Worm (Caenorhabditis elegans) whole organism, young adult: Measurements from ENCODE around the gene nep-9.

ENCODE experiments used
- C06A6.2 ChIP-seq: fragments of 200-800 bp; sonication (Bioruptor generic); conservative IDR thresholded peaks from 2 replicates; pipeline ENCODE4 v1.3.6; 2022; ENCODE audit warnings: missing genetic modification characterization, missing compliant biosample characterization
- F33H1.4 ChIP-seq: fragments of 200-800 bp; sonication (Bioruptor generic); IDR thresholded peaks from 2 replicates; pipeline ENCODE4 v1.3.6; 2022; ENCODE audit warnings: missing genetic modification reagents, missing genetic modification characterization, missing compliant biosample characterization
- F37B4.10 ChIP-seq: fragments of 200-800 bp; sonication (Bioruptor generic); IDR thresholded peaks from 2 replicates; pipeline ENCODE4 v1.3.6; 2022; ENCODE audit warnings: missing genetic modification characterization, missing compliant biosample characterization
- aptf-2 ChIP-seq: fragments of 200-800 bp; sonication (Bioruptor generic); conservative IDR thresholded peaks from 2 replicates; pipeline ENCODE4 v1.3.6; 2022; ENCODE audit warnings: missing genetic modification reagents, missing genetic modification characterization, missing compliant biosample characterization
- aptf-3 ChIP-seq: fragments of 200-800 bp; sonication (Bioruptor generic); IDR thresholded peaks from 2 replicates; pipeline ENCODE4 v1.3.6; 2022; ENCODE audit warnings: missing genetic modification characterization, missing compliant biosample characterization
- attf-5 ChIP-seq: fragments of 200-800 bp; sonication (Bioruptor generic); optimal IDR thresholded peaks from 2 replicates; lab custom pipeline; 2018; ENCODE audit warnings: mild to moderate bottlenecking, missing genetic modification characterization, missing compliant biosample characterization
- attf-6 ChIP-seq: fragments of 200-800 bp; sonication (Bioruptor generic); IDR thresholded peaks from 2 replicates; pipeline ENCODE4 v1.3.6; 2022; ENCODE audit warnings: missing genetic modification reagents, missing genetic modification characterization, missing compliant biosample characterization
- ccch-3 ChIP-seq: fragments of 200-800 bp; sonication (Bioruptor generic); optimal IDR thresholded peaks from 2 replicates; lab custom pipeline; 2018; ENCODE audit warnings: mild to moderate bottlenecking, missing genetic modification characterization, missing compliant biosample characterization
- cebp-1 ChIP-seq, 2 experiments: fragments of 200-800 bp in 1 of 2; sonication (Bioruptor generic) in 1 of 2; sonication (generic microtip) in 1 of 2; IDR thresholded peaks in 1 of 2; optimal IDR thresholded peaks in 1 of 2; 2 replicates each; pipeline versions ENCODE4 v1.3.6 to Lab custom; 2017 to 2022; ENCODE audit warnings: missing compliant biosample characterization in 2 of 2, missing genetic modification characterization in 2 of 2, mild to moderate bottlenecking in 1 of 2, missing genetic modification reagents in 1 of 2, moderate library complexity in 1 of 2
- ceh-79 ChIP-seq: sonication (generic microtip); optimal IDR thresholded peaks from 2 replicates; lab custom pipeline; 2017; ENCODE audit warnings: mild to moderate bottlenecking, missing genetic modification characterization, missing compliant biosample characterization
- die-1 ChIP-seq: sonication (generic microtip); optimal IDR thresholded peaks from 2 replicates; lab custom pipeline; 2016; ENCODE audit warnings: missing genotype, mild to moderate bottlenecking, missing genetic modification characterization, missing compliant biosample characterization
- dox-1 ChIP-seq: fragments of 200-800 bp; sonication (Bioruptor generic); IDR thresholded peaks from 2 replicates; pipeline ENCODE4 v1.3.6; 2022; ENCODE audit warnings: missing genetic modification reagents, missing genetic modification characterization, missing compliant biosample characterization
- egl-44 ChIP-seq: fragments of 200-800 bp; sonication (Bioruptor generic); IDR thresholded peaks from 2 replicates; pipeline ENCODE4 v1.3.6; 2022; ENCODE audit warnings: missing genetic modification reagents, missing genetic modification characterization, missing compliant biosample characterization
- egrh-3 ChIP-seq: fragments of 200-800 bp; sonication (Bioruptor generic); IDR thresholded peaks from 2 replicates; pipeline ENCODE4 v1.3.6; 2022; ENCODE audit warnings: missing genetic modification reagents, missing genetic modification characterization, missing compliant biosample characterization
- ets-4 ChIP-seq: fragments of 200-800 bp; sonication (Bioruptor generic); optimal IDR thresholded peaks from 2 replicates; lab custom pipeline; 2018; ENCODE audit warnings: mild to moderate bottlenecking, missing genetic modification characterization, missing compliant biosample characterization
- hlh-26 ChIP-seq: fragments of 200-800 bp; sonication (Bioruptor generic); conservative IDR thresholded peaks from 2 replicates; pipeline ENCODE4 v1.3.6; 2022; ENCODE audit warnings: missing genetic modification reagents, missing genetic modification characterization, missing compliant biosample characterization
- lag-1 ChIP-seq: fragments of 200-800 bp; sonication (Bioruptor generic); IDR thresholded peaks from 2 replicates; pipeline ENCODE4 v1.3.6; 2022; ENCODE audit warnings: missing genetic modification reagents, missing genetic modification characterization, missing compliant biosample characterization
- let-526 ChIP-seq: fragments of 200-800 bp; sonication (Bioruptor generic); IDR thresholded peaks from 2 replicates; pipeline ENCODE4 v1.3.6; 2022; ENCODE audit warnings: missing genetic modification reagents, missing genetic modification characterization, missing compliant biosample characterization
- lin-40 ChIP-seq: sonication (generic microtip); optimal IDR thresholded peaks from 2 replicates; lab custom pipeline; 2016; ENCODE audit warnings: missing genetic modification characterization, mild to moderate bottlenecking, missing compliant biosample characterization, missing genotype, missing genetic modification reagents
- madf-6 ChIP-seq: fragments of 200-800 bp; sonication (Bioruptor generic); IDR thresholded peaks from 2 replicates; pipeline ENCODE4 v1.3.6; 2022; ENCODE audit warnings: missing genetic modification reagents, missing genetic modification characterization, missing compliant biosample characterization
- mes-4 ChIP-seq: sonication (generic microtip); optimal IDR thresholded peaks from 2 replicates; lab custom pipeline; 2016; ENCODE audit warnings: missing genotype, missing genetic modification characterization, missing compliant biosample characterization
- nfya-1 ChIP-seq: sonication (generic microtip); optimal IDR thresholded peaks from 2 replicates; lab custom pipeline; 2017; ENCODE audit warnings: antibody characterized with exemption, missing compliant biosample characterization, missing genetic modification characterization, borderline replicate concordance; ENCODE audit not compliant: insufficient read depth
- nhr-80 ChIP-seq: sonication (generic microtip); optimal IDR thresholded peaks from 2 replicates; lab custom pipeline; 2016; ENCODE audit warnings: missing genetic modification characterization, missing compliant biosample characterization
- rcor-1 ChIP-seq: fragments of 200-800 bp; sonication (Bioruptor generic); IDR thresholded peaks from 2 replicates; pipeline ENCODE4 v1.3.6; 2022; ENCODE audit warnings: missing genetic modification reagents, missing genetic modification characterization, missing compliant biosample characterization
- sdz-38 ChIP-seq: sonication (generic microtip); optimal IDR thresholded peaks from 2 replicates; lab custom pipeline; 2016; ENCODE audit warnings: missing genotype, missing genetic modification characterization, missing compliant biosample characterization
- snpc-3.4 ChIP-seq: sonication (generic microtip); optimal IDR thresholded peaks from 2 replicates; lab custom pipeline; 2017; ENCODE audit warnings: missing genetic modification characterization, mild to moderate bottlenecking, missing compliant biosample characterization, antibody characterized with exemption, moderate library complexity, missing genotype, missing genetic modification reagents
- snpc-4 ChIP-seq, 5 experiments: fragments of 150-350 bp in 1 of 5; sonication (generic microtip) in 4 of 5; optimal IDR thresholded peaks; 2 replicates each; lab custom pipeline; 2014 to 2018; ENCODE audit warnings: missing genetic modification characterization in 5 of 5, missing biosample characterization in 3 of 5, antibody characterized with exemption in 2 of 5, mild to moderate bottlenecking in 2 of 5, missing compliant biosample characterization in 2 of 5, missing genotype in 2 of 5, moderate library complexity in 2 of 5, missing genetic modification reagents in 1 of 5
- tbx-9 ChIP-seq: sonication (generic microtip); optimal IDR thresholded peaks from 2 replicates; lab custom pipeline; 2016; ENCODE audit warnings: borderline replicate concordance, missing genetic modification characterization, inconsistent platforms, missing compliant biosample characterization
- tlf-1 ChIP-seq: fragments of 200-800 bp; sonication (Bioruptor generic); optimal IDR thresholded peaks from 2 replicates; lab custom pipeline; 2018; ENCODE audit warnings: mild to moderate bottlenecking, missing genetic modification characterization, missing compliant biosample characterization
- unc-62 ChIP-seq: fragments of 150-350 bp; optimal IDR thresholded peaks from 2 replicates; lab custom pipeline; 2014; ENCODE audit warnings: missing biosample characterization, missing genetic modification reagents, missing genetic modification characterization
- zfh-2 ChIP-seq: fragments of 200-800 bp; sonication (Bioruptor generic); conservative IDR thresholded peaks from 2 replicates; pipeline ENCODE4 v1.3.6; 2022; ENCODE audit warnings: missing genetic modification reagents, missing genetic modification characterization, missing compliant biosample characterization
- ztf-25 ChIP-seq: fragments of 200-800 bp; sonication (Bioruptor generic); IDR thresholded peaks from 2 replicates; pipeline ENCODE4 v1.3.6; 2022; ENCODE audit warnings: missing genetic modification reagents, missing genetic modification characterization, missing compliant biosample characterization
- ztf-28 ChIP-seq: fragments of 200-800 bp; sonication (Bioruptor generic); IDR thresholded peaks from 2 replicates; pipeline ENCODE4 v1.3.6; 2022; ENCODE audit warnings: missing genetic modification reagents, missing genetic modification characterization, missing compliant biosample characterization

Gene nep-9

DNA sequence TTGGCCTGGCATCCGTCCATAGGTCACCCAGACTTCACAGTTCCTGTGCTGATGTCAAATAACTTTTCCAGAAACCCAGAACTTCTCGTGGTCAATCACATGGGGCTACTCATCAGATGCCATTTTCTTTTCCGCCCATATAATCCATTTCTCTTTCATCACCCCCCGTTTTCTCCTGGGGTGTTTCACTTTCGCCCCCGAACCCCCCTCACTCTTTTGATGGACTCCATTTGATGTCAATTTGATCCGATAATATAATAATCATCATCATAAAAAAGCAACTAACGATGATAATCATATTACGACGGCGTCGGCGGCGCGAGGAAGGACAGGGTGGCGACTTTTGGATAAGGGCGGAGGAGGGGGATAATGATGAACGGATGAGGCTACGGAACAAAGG lies 39.2 kb upstream of the nep-9 start:
- no peak for TF ChIP-seq die-1
- TF ChIP-seq tbx-9 (tag; lab: Kevin White, UChicago): no peak
- no peak for TF ChIP-seq nfya-1 (tag; lab: Kevin White, UChicago)
- no peak for TF ChIP-seq nhr-80 (tag; lab: Kevin White, UChicago)
- no peak for TF ChIP-seq C06A6.2
- no peak for TF ChIP-seq let-526
- no peak for TF ChIP-seq ceh-79
- no peak for TF ChIP-seq cebp-1 (GFP tag; IDR thresholded peaks at IDR 0.05; lab: Robert Waterston, UW)
- no peak for TF ChIP-seq cebp-1 (tag; optimal IDR thresholded peaks at IDR 0.05; lab: Kevin White, UChicago)
- TF ChIP-seq egl-44 (GFP tag; lab: Robert Waterston, UW): no peak
- TF ChIP-seq egrh-3 (GFP tag; lab: Robert Waterston, UW): no peak
- no peak for TF ChIP-seq hlh-26
- no peak for TF ChIP-seq aptf-2
- no peak for TF ChIP-seq ccch-3 (GFP tag; lab: Kevin White, UChicago)
- TF ChIP-seq sdz-38 (tag; lab: Kevin White, UChicago): no peak
- TF ChIP-seq lag-1 (GFP tag; lab: Robert Waterston, UW): no peak
- no peak for TF ChIP-seq F33H1.4 (GFP tag; lab: Robert Waterston, UW)
- TF ChIP-seq ztf-28: no peak
- no peak for TF ChIP-seq dox-1 (GFP tag; lab: Robert Waterston, UW)
- TF ChIP-seq tlf-1 (GFP tag; lab: Kevin White, UChicago): no peak

DNA sequence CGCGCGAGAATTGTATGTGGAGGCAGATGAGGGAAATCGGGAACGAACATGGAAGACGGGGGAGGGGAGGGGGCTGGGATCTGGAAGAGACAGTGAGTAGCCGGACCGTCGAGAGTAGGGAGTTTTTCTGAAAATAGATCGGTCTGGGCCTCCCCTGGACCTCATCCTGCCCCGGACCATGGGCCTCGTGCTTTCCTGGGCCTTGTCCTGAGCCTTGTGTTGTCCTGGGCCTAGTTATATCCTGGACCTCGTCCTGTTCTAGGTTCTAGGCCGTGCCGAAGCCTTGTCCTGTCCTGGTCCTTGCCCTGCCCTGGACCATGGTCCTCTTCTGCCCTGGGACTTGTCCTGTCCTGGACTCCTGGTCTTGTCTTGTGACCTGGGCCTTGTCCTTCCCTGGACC lies 38.3 kb upstream of the nep-9 start:
- TF ChIP-seq egrh-3 (GFP tag; lab: Robert Waterston, UW) (peak; percentile 43; the same call in 1 of the 2 replicates), mes-4 (tag; lab: Kevin White, UChicago) (no peak), aptf-3 (0 out of 2 replicates have a peak, but pooled peaks have one; percentile 46), madf-6 (GFP tag; lab: Robert Waterston, UW) (no peak), rcor-1 (no peak), zfh-2 (GFP tag; lab: Robert Waterston, UW) (peak; percentile 58)

DNA sequence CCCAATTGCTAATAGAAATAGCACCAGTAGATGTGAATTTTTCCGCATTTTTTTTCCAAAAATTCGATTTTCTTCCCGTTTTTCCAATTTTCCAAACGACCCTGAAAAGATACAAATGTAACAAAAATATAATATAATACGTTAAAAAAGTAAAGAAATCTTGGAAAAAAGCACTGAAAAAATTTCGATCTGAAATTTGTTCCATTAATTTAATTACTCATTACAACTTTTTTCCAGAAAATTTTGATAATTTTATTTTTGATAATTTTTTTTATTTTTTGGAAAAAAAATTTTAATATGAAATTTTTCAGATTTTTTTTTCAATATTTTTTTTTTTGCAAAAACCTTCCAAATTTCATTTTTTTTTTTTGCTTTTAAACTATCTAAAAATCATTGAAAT lies 37.3 kb upstream of the nep-9 start, which contains the start of gene skpo-2:
TSS of gene skpo-2 (minus strand) at position 101 of the 400 bp plus-strand sequence.
- TF ChIP-seq attf-6 (GFP tag; lab: Robert Waterston, UW) (no peak), snpc-3.4 (tag; lab: Kevin White, UChicago) (no peak), unc-62 (no peak), sdz-38 (tag; lab: Kevin White, UChicago) (no peak), lin-40 (tag; lab: Kevin White, UChicago) (no peak), F37B4.10 (no peak)

DNA sequence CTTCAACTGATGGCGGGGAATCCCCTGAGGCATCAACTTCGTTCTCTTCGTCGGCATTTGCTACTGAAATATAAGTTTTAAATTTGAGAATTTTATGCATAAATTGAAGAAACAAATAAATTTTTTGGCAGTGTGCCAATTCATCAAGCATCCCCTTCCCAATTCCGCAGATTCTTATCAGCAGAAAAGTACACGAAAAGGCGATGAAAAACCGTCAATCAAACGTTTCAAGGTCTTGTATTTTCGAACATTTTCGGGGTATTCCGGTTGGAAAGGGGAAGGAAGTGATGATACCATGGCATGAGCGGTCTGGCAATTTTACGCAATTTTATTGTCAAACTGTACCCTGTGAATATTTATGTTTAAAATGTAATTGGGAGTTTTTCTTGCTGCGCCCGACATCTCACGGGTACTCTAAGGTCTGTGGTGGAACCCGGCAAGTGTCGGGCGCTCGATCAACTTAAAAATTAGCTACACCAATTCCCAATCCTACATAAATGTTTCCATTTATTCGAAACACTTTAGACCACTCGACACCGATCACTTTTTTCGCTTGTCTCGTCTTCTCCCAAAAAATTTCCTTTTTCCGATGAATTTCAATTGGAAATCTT lies 35.9 kb upstream of the nep-9 start:
- peak; percentile 17 for TF ChIP-seq ets-4 (GFP tag; lab: Kevin White, UChicago)
- 0 out of 2 replicates have a peak, but pooled peaks have one; percentile 16 for TF ChIP-seq dox-1 (GFP tag; lab: Robert Waterston, UW)
- no peak for TF ChIP-seq ztf-25 (GFP tag; lab: Robert Waterston, UW)
- TF ChIP-seq snpc-4 (GFP tag; optimal IDR thresholded peaks at IDR 0.05; lab: Kevin White, UChicago): no peak
- peak; percentile 3 to 75 (median 58) for TF ChIP-seq snpc-4 (tag; optimal IDR thresholded peaks at IDR 0.05; lab: Kevin White, UChicago)
- peak; percentile 30 for TF ChIP-seq nhr-80 (tag; lab: Kevin White, UChicago)
- TF ChIP-seq attf-5 (GFP tag; lab: Kevin White, UChicago): no peak
